Worm (Caenorhabditis elegans) whole organism, young adult: Measurements from ENCODE around the gene his-3.
A peak's percentile ranks its signal among the peaks of the same experiment; 100 is the strongest.

Experiments used
- B0035.1 ChIP-seq: sonication (generic microtip); optimal IDR thresholded peaks from 2 replicates; lab custom pipeline; 2016; ENCODE audit warnings: missing genetic modification characterization, mild to moderate bottlenecking, missing compliant biosample characterization, missing genotype, missing genetic modification reagents
- D2030.7 ChIP-seq: fragments of 200-800 bp; sonication (Bioruptor generic); IDR thresholded peaks from 2 replicates; pipeline ENCODE4 v1.3.6; 2022; ENCODE audit warnings: missing genetic modification reagents, missing genetic modification characterization, missing compliant biosample characterization
- F10E7.11 ChIP-seq: sonication (generic microtip); optimal IDR thresholded peaks from 2 replicates; lab custom pipeline; 2017; ENCODE audit warnings: mild to moderate bottlenecking, missing genetic modification characterization, moderate library complexity, missing compliant biosample characterization
- K12H6.12 ChIP-seq: fragments of 200-800 bp; sonication (Bioruptor generic); optimal IDR thresholded peaks from 2 replicates; lab custom pipeline; 2018; ENCODE audit warnings: mild to moderate bottlenecking, missing genetic modification characterization, missing compliant biosample characterization
- Y79H2A.3 ChIP-seq: fragments of 200-800 bp; sonication (Bioruptor generic); conservative IDR thresholded peaks from 2 replicates; pipeline ENCODE4 v1.3.6; 2022; ENCODE audit warnings: missing genetic modification reagents, missing genetic modification characterization, missing compliant biosample characterization
- ZK185.1 ChIP-seq: sonication (generic microtip); optimal IDR thresholded peaks from 2 replicates; lab custom pipeline; 2016; ENCODE audit warnings: mild to moderate bottlenecking, missing genetic modification characterization, missing compliant biosample characterization; ENCODE audit not compliant: poor library complexity, severe bottlenecking
- athp-1 ChIP-seq: sonication (generic microtip); optimal IDR thresholded peaks from 2 replicates; lab custom pipeline; 2017; ENCODE audit warnings: mild to moderate bottlenecking, missing genetic modification characterization, missing compliant biosample characterization
- attf-6 ChIP-seq: fragments of 200-800 bp; sonication (Bioruptor generic); IDR thresholded peaks from 2 replicates; pipeline ENCODE4 v1.3.6; 2022; ENCODE audit warnings: missing genetic modification reagents, missing genetic modification characterization, missing compliant biosample characterization
- bed-1 ChIP-seq: fragments of 200-800 bp; sonication (Bioruptor generic); IDR thresholded peaks from 2 replicates; pipeline ENCODE4 v1.3.6; 2022; ENCODE audit warnings: missing genetic modification reagents, missing genetic modification characterization, missing compliant biosample characterization
- ceh-79 ChIP-seq: sonication (generic microtip); optimal IDR thresholded peaks from 2 replicates; lab custom pipeline; 2017; ENCODE audit warnings: mild to moderate bottlenecking, missing genetic modification characterization, missing compliant biosample characterization
- chd-7 ChIP-seq: sonication (generic microtip); optimal IDR thresholded peaks from 2 replicates; lab custom pipeline; 2016; ENCODE audit warnings: mild to moderate bottlenecking, missing genetic modification characterization, moderate library complexity, missing compliant biosample characterization
- die-1 ChIP-seq: sonication (generic microtip); optimal IDR thresholded peaks from 2 replicates; lab custom pipeline; 2016; ENCODE audit warnings: missing genotype, mild to moderate bottlenecking, missing genetic modification characterization, missing compliant biosample characterization
- dpff-1 ChIP-seq: sonication (generic microtip); optimal IDR thresholded peaks from 2 replicates; lab custom pipeline; 2017; ENCODE audit warnings: mild to moderate bottlenecking, missing genetic modification characterization, missing compliant biosample characterization
- dpl-1 ChIP-seq: fragments of 150-350 bp; optimal IDR thresholded peaks from 2 replicates; lab custom pipeline; 2014; ENCODE audit warnings: missing biosample characterization, missing genetic modification reagents, missing genetic modification characterization
- efl-1 ChIP-seq: fragments of 150-350 bp; optimal IDR thresholded peaks from 2 replicates; lab custom pipeline; 2014; ENCODE audit warnings: missing biosample characterization, missing genetic modification reagents, missing genetic modification characterization
- him-1 ChIP-seq: sonication (generic microtip); optimal IDR thresholded peaks from 2 replicates; lab custom pipeline; 2016; ENCODE audit warnings: missing genotype, missing genetic modification reagents, missing genetic modification characterization, missing compliant biosample characterization
- hmg-1.2 ChIP-seq: fragments of 200-800 bp; sonication (Bioruptor generic); IDR thresholded peaks from 2 replicates; pipeline ENCODE4 v1.3.6; 2022; ENCODE audit warnings: missing genetic modification reagents, missing genetic modification characterization, missing compliant biosample characterization
- hrde-1 ChIP-seq: sonication (generic microtip); optimal IDR thresholded peaks from 2 replicates; lab custom pipeline; 2016; ENCODE audit warnings: missing genetic modification characterization, mild to moderate bottlenecking, missing compliant biosample characterization, moderate library complexity, missing genotype, missing genetic modification reagents, borderline replicate concordance
- hsf-1 ChIP-seq: fragments of 200-800 bp; sonication (Bioruptor generic); IDR thresholded peaks from 2 replicates; pipeline ENCODE4 v1.3.6; 2022; ENCODE audit warnings: missing genetic modification reagents, missing genetic modification characterization, missing compliant biosample characterization
- let-607 ChIP-seq, 2 experiments: fragments of 200-800 bp in 1 of 2; sonication (Bioruptor generic) in 1 of 2; sonication (generic microtip) in 1 of 2; optimal IDR thresholded peaks; 2 replicates each; lab custom pipeline; 2016 to 2018; ENCODE audit warnings: mild to moderate bottlenecking in 2 of 2, missing compliant biosample characterization in 2 of 2, missing genetic modification characterization in 2 of 2, moderate library complexity in 2 of 2, missing genotype in 1 of 2
- lin-40 ChIP-seq: sonication (generic microtip); optimal IDR thresholded peaks from 2 replicates; lab custom pipeline; 2016; ENCODE audit warnings: missing genetic modification characterization, mild to moderate bottlenecking, missing compliant biosample characterization, missing genotype, missing genetic modification reagents
- lsy-27 ChIP-seq: sonication (generic microtip); optimal IDR thresholded peaks from 2 replicates; lab custom pipeline; 2017; ENCODE audit warnings: missing genetic modification characterization, mild to moderate bottlenecking, missing compliant biosample characterization, antibody characterized with exemption, missing genotype, borderline replicate concordance; ENCODE audit not compliant: insufficient read depth
- madf-6 ChIP-seq: fragments of 200-800 bp; sonication (Bioruptor generic); IDR thresholded peaks from 2 replicates; pipeline ENCODE4 v1.3.6; 2022; ENCODE audit warnings: missing genetic modification reagents, missing genetic modification characterization, missing compliant biosample characterization
- madf-8 ChIP-seq: fragments of 200-800 bp; sonication (Bioruptor generic); conservative IDR thresholded peaks from 2 replicates; pipeline ENCODE4 v1.3.6; 2022; ENCODE audit warnings: missing genetic modification reagents, missing genetic modification characterization, missing compliant biosample characterization
- mel-28 ChIP-seq: sonication (generic microtip); optimal IDR thresholded peaks from 2 replicates; lab custom pipeline; 2016; ENCODE audit warnings: borderline replicate concordance, mild to moderate bottlenecking, missing genetic modification characterization, missing compliant biosample characterization
- mxl-1 ChIP-seq: sonication (generic microtip); optimal IDR thresholded peaks from 2 replicates; lab custom pipeline; 2016; ENCODE audit warnings: missing genetic modification characterization, missing compliant biosample characterization
- nfya-2 ChIP-seq: fragments of 200-800 bp; sonication (Bioruptor generic); IDR thresholded peaks from 2 replicates; pipeline ENCODE4 v1.3.6; 2022; ENCODE audit warnings: missing genetic modification reagents, missing genetic modification characterization, missing compliant biosample characterization
- nhr-80 ChIP-seq: sonication (generic microtip); optimal IDR thresholded peaks from 2 replicates; lab custom pipeline; 2016; ENCODE audit warnings: missing genetic modification characterization, missing compliant biosample characterization
- pha-4 ChIP-seq: fragments of 150-350 bp; sonication (generic microtip); optimal IDR thresholded peaks from 2 replicates; lab custom pipeline; 2014; ENCODE audit warnings: missing biosample characterization, missing genetic modification reagents, missing genetic modification characterization
- snpc-3.4 ChIP-seq: sonication (generic microtip); optimal IDR thresholded peaks from 2 replicates; lab custom pipeline; 2017; ENCODE audit warnings: missing genetic modification characterization, mild to moderate bottlenecking, missing compliant biosample characterization, antibody characterized with exemption, moderate library complexity, missing genotype, missing genetic modification reagents
- somi-1 ChIP-seq: fragments of 200-800 bp; sonication (Bioruptor generic); optimal IDR thresholded peaks from 2 replicates; lab custom pipeline; 2018; ENCODE audit warnings: mild to moderate bottlenecking, missing genetic modification characterization, missing compliant biosample characterization
- xnd-1 ChIP-seq: sonication (generic microtip); optimal IDR thresholded peaks from 2 replicates; lab custom pipeline; 2016; ENCODE audit warnings: missing genotype, missing genetic modification reagents, missing genetic modification characterization, missing compliant biosample characterization
- zfh-2 ChIP-seq: fragments of 200-800 bp; sonication (Bioruptor generic); conservative IDR thresholded peaks from 2 replicates; pipeline ENCODE4 v1.3.6; 2022; ENCODE audit warnings: missing genetic modification reagents, missing genetic modification characterization, missing compliant biosample characterization
- ztf-18 ChIP-seq: sonication (generic microtip); optimal IDR thresholded peaks from 2 replicates; lab custom pipeline; 2016; ENCODE audit warnings: missing genotype, mild to moderate bottlenecking, missing genetic modification characterization, missing compliant biosample characterization
- ztf-25 ChIP-seq: fragments of 200-800 bp; sonication (Bioruptor generic); IDR thresholded peaks from 2 replicates; pipeline ENCODE4 v1.3.6; 2022; ENCODE audit warnings: missing genetic modification reagents, missing genetic modification characterization, missing compliant biosample characterization
- ztf-26 ChIP-seq: sonication (generic microtip); optimal IDR thresholded peaks from 2 replicates; lab custom pipeline; 2017; ENCODE audit warnings: missing genetic modification characterization, missing compliant biosample characterization

his-3 gene

DNA sequence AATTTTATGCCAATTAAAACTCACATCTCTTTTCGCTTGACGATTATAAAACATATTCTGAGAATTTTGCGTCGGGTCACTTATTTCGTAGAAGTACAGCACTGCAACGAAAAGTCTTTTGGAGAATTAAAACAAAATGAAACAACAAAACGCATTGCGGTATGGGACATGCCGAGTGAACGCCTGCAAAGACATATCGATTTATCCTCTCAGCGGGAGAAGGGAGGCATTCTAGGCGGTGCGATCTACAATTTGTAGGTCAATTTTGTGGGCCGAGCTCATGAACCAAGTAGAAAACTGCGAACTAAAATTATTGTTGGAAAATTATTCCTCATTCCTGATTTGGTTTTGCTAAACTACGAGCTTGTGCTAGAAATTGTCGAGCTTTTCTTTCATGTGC lies 12.8 kb downstream of the his-3 start, which contains the start of gene F14H3.3:
Gene F14H3.3, minus strand, starts transcription at position 101 of the 400 bp plus-strand sequence.
- TF ChIP-seq nfya-2 (GFP tag; lab: Robert Waterston, UW) (no peak), ztf-25 (no peak), mxl-1 (tag; lab: Kevin White, UChicago) (no peak), let-607 (tag; optimal IDR thresholded peaks at IDR 0.05; lab: Kevin White, UChicago) (no peak), F10E7.11 (tag; lab: Kevin White, UChicago) (no peak), die-1 (tag; lab: Kevin White, UChicago) (no peak), ztf-18 (no peak), pha-4 (tag; lab: Kevin White, UChicago) (no peak), ZK185.1 (no peak), K12H6.12 (tag; lab: Kevin White, UChicago) (no peak), zfh-2 (GFP tag; lab: Robert Waterston, UW) (no peak), him-1 (tag; lab: Kevin White, UChicago) (no peak), nhr-80 (tag; lab: Kevin White, UChicago) (no peak)
- TF ChIP-seq, all 124 proteins: peak for 0

- TF ChIP-seq hrde-1 (tag; lab: Kevin White, UChicago) (no peak), bed-1 (GFP tag; lab: Robert Waterston, UW) (no peak), xnd-1 (tag; lab: Kevin White, UChicago) (peak; percentile 42), ztf-26 (tag; lab: Kevin White, UChicago) (no peak), efl-1 (peak; percentile 62), dpl-1 (GFP tag; lab: Kevin White, UChicago) (peak; percentile 5), madf-6 (GFP tag; lab: Robert Waterston, UW) (peak; percentile 88), hmg-1.2 (GFP tag; lab: Robert Waterston, UW) (no peak; the same call in 1 of the 2 replicates), madf-8 (GFP tag; lab: Robert Waterston, UW) (peak; percentile 69)
These were observed 14.4 kb downstream of the his-3 start, which contains the start of gene F14H3.4 for ce11 chrV:16055031-16055430. Gene F14H3.4 (minus strand): TSS chrV:16055072.

DNA sequence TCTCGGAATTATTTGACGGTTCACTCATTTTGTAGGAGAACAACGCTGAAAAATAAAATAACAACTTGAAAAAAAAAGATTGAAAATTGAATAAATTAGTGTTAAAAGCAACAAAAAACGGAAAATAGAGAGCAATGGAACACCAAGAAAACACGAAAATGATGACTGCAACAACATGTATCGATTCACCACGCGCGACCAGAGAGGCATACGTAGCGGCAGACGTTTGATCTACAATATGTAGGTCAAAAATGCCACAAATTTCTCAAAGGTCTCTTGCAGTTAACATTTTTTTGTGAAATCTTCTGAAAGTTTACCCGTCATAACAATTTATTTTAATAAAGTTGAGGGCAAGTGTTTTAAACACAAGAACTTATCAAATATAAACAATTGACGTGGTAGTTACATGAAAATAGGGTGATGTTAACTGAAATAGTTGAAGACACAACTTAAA lies 16.4 kb downstream of the his-3 start, which contains the start of gene F14H3.5:
Gene F14H3.5, minus strand, starts transcription at position 51 of the 454 bp plus-strand sequence.
- TF ChIP-seq dpl-1 (GFP tag; lab: Kevin White, UChicago) (peak; percentile 46), attf-6 (0 out of 2 replicates have a peak, but pooled peaks have one; percentile 7), dpff-1 (no peak), hsf-1 (GFP tag; lab: Robert Waterston, UW) (0 out of 2 replicates have a peak, but pooled peaks have one; percentile 54), madf-8 (GFP tag; lab: Robert Waterston, UW) (0 out of 2 replicates have a peak, but pooled peaks have one; percentile 26), madf-6 (GFP tag; lab: Robert Waterston, UW) (peak; percentile 71), snpc-3.4 (peak; percentile 38), zfh-2 (GFP tag; lab: Robert Waterston, UW) (no peak), Y79H2A.3 (GFP tag; lab: Robert Waterston, UW) (0 out of 2 replicates have a peak, but pooled peaks have one; percentile 26), efl-1 (peak; percentile 69)
- TF ChIP-seq, all 124 proteins: peak for 8

DNA sequence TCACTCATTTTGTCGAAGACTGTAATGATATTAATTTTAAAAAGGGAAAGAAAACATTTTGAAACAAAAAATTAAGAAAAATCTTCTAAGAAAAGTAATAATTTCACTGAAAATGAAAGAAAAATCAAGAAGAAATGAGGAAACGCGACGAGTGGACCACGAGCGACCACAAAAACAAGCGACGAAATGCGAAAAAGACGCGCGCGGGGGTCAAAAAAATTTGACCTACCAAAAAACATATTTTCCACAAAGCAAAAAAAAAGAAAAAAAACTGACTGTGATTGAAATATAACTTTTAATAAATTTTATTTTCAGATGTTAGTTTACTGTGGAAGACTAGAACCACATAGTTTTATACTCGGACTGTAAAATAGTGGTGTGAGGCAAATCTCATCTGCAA lies 18.3 kb downstream of the his-3 start, which contains the start of gene F14H3.6:
Gene F14H3.6, minus strand, starts transcription at position 22 of the 400 bp plus-strand sequence.
- TF ChIP-seq xnd-1 (tag; lab: Kevin White, UChicago): peak; percentile 44
- no peak for TF ChIP-seq somi-1
- TF ChIP-seq lsy-27 (tag; lab: Kevin White, UChicago): no peak
- no peak for TF ChIP-seq ceh-79 (tag; lab: Kevin White, UChicago)
- peak; percentile 86 for TF ChIP-seq efl-1
- no peak for TF ChIP-seq chd-7 (tag; lab: Kevin White, UChicago)
- no peak for TF ChIP-seq mel-28 (tag; lab: Kevin White, UChicago)
- TF ChIP-seq madf-8 (GFP tag; lab: Robert Waterston, UW): peak; percentile 75
- TF ChIP-seq B0035.1 (tag; lab: Kevin White, UChicago): no peak
- TF ChIP-seq bed-1 (GFP tag; lab: Robert Waterston, UW): no peak
- peak; percentile 20; the same call in 1 of the 2 replicates for TF ChIP-seq D2030.7 (GFP tag; lab: Robert Waterston, UW)
- TF ChIP-seq dpl-1 (GFP tag; lab: Kevin White, UChicago): peak; percentile 69
- peak; percentile 86 for TF ChIP-seq madf-6 (GFP tag; lab: Robert Waterston, UW)
- TF ChIP-seq athp-1 (tag; lab: Kevin White, UChicago): no peak
- TF ChIP-seq lin-40 (tag; lab: Kevin White, UChicago): no peak
